Worm (Caenorhabditis elegans): ENCODE measurements around the gene abts-3.

- TF ChIP-seq dao-5 (tag; optimal IDR thresholded peaks at IDR 0.05) = no peak
- no peak for TF ChIP-seq W03F9.2 (tag; optimal IDR thresholded peaks at IDR 0.05)
These were observed 42.3 kb downstream of the abts-3 start for ce11 chrII:6175027-6175426.
